Fruit fly (Drosophila melanogaster) S2 (cell line): Measurements from ENCODE around the gene CG46427.

Experiments
- CG8478 ChIP-seq: fragments of >200 bp; optimal IDR thresholded peaks from 2 replicates; lab custom pipeline; 2018
- CTCF ChIP-seq, 2 experiments: fragments of >200 bp; optimal IDR thresholded peaks; 2 replicates each; lab custom pipeline; 2018

CG46427 gene

dm6 chr3R:12413274-12413958, 25.5 kb downstream of the CG46427 start, which contains the start of the genes Dip-C and pps:
Gene Dip-C (minus strand): TSS chr3R:12413759.
Gene pps (plus strand): TSS chr3R:12413828.
- TF ChIP-seq CTCF (optimal IDR thresholded peaks at IDR 0.05; lab: Kevin White, UChicago): peak in 1 of 2 experiments; percentile 30
- TF ChIP-seq CG8478 (lab: Kevin White, UChicago): no peak

- TF ChIP-seq CTCF (optimal IDR thresholded peaks at IDR 0.05; lab: Kevin White, UChicago): no peak
- no peak for TF ChIP-seq CG8478 (lab: Kevin White, UChicago)
These were observed 27.5 kb downstream of the CG46427 start for dm6 chr3R:12411449-12411848.

dm6 chr3R:12408160-12408559, 30.8 kb downstream of the CG46427 start, which contains the start of gene CG5196:
Gene CG5196 (plus strand): TSS chr3R:12408316.
- peak in 1 of 2 experiments; percentile 1 for TF ChIP-seq CTCF (optimal IDR thresholded peaks at IDR 0.05; lab: Kevin White, UChicago)
- no peak for TF ChIP-seq CG8478 (lab: Kevin White, UChicago)

DNA sequence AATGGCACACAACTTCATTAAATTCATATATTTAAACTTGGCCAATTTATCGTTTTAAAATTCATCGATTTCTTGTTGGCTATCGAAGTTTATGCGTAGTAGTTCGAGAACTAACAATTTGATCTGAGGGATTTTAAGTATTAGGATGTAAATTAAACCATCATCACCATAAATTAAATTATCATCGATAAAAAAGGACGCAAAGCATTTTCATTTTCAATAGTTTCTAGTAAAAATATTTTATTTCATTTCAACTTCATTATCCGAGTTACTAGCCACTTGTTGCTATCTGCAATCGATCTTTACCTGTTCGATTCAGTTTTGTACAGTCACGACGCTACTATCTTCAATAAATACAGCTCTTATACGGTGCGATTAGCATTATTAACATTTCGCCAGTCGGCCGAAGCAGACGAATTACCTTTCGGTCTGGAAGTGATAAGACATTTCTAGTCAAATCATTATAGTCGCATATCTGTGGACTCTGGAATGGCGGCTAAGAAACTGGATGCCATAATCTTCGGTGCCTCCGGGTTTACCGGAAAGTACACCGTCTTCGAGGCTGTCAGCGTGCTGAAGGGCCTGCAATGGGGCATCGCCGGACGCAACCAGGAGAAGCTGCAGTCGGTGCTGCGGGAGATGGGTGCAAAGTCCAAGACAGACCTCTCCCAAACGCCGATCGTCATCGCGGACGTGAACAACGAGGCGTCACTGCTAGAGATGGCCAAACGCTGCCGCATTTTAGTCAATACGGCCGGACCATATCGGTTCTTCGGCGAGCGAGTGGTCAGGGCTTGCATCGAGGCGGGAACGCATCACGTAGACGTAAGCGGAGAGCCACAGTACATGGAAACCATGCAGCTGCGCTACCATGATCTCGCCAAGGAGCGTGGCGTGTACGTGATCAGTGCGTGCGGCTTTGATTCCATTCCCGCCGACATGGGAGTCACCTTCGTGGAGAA, 32.4 kb downstream of the CG46427 start, which contains the start of gene CG5167:
CG5167 (plus strand) TSS at position 298 of the 962 bp plus-strand sequence.
- TF ChIP-seq CG8478 (lab: Kevin White, UChicago) (no peak), CTCF (optimal IDR thresholded peaks at IDR 0.05; lab: Kevin White, UChicago) (no peak)

- no peak for TF ChIP-seq CTCF (optimal IDR thresholded peaks at IDR 0.05; lab: Kevin White, UChicago)
- TF ChIP-seq CG8478 (lab: Kevin White, UChicago): no peak
These were observed 33.1 kb downstream of the CG46427 start, which contains the start of gene Cyp9f2 for dm6 chr3R:12405928-12406234. Gene Cyp9f2 (minus strand): TSS chr3R:12406028.

- TF ChIP-seq CTCF (optimal IDR thresholded peaks at IDR 0.05; lab: Kevin White, UChicago) (no peak), CG8478 (lab: Kevin White, UChicago) (no peak)
These were observed 33.8 kb downstream of the CG46427 start for dm6 chr3R:12405134-12405533.

dm6 chr3R:12402935-12403334, 36.0 kb downstream of the CG46427 start:
- TF ChIP-seq CTCF (optimal IDR thresholded peaks at IDR 0.05; lab: Kevin White, UChicago): no peak
- no peak for TF ChIP-seq CG8478 (lab: Kevin White, UChicago)

DNA sequence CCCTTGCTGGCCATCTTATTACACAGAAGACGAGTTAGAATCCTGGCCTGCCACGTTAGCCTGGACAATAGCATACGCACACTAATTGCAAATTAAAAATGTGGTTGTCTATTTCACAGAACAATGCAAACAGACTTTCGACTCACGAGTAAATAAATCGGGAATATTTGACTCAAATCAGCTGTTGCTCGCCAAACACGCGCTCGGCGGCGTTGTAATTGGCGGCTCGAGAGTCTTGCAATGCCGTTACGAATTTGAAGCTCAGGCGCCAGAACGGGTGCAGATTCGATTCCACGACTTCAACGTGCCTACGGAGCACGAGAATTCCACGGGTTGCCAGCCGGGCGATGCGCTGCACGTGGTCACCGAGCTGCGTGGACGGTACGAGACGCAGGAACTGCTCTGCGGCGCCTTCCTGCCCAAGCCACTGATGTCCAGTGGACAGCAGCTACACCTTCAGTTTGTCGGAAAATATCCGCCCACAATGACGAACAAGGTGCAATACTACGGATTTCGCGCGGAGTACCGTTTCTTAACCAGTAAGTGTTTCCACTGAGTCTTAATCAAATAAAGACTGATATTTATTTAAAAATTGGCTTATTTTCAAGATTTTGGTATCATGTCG, 37.2 kb downstream of the CG46427 start, which contains the start of gene DNAlig3:
DNAlig3 (minus strand) TSS at position 168 of the 625 bp plus-strand sequence.
- peak; percentile 6 to 13 for TF ChIP-seq CTCF (optimal IDR thresholded peaks at IDR 0.05; lab: Kevin White, UChicago)
- TF ChIP-seq CG8478 (lab: Kevin White, UChicago): no peak

- TF ChIP-seq CTCF (optimal IDR thresholded peaks at IDR 0.05; lab: Kevin White, UChicago) (no peak), CG8478 (lab: Kevin White, UChicago) (no peak)
These were observed 40.2 kb downstream of the CG46427 start, which contains the start of gene Cyp9f3 for dm6 chr3R:12398620-12399247. Gene Cyp9f3 (minus strand): TSS chr3R:12398929.

DNA sequence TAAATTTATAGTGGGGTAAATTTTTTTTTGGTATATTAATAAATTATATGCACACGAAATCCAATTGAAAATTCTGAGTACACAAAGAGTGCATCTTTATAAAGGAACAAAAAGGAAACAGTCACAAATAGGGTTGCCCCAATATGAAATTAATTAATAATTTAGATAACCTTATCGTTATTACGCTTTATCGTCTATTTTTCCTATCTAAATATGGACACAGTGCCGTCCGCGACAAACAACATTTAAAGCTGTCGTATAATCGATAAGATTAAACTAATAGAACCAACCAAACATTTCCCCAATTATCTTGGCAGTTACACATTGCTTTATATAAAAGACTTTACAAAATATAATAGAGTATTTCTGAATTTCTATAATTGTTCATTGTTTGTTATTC, 40.9 kb downstream of the CG46427 start:
- no peak for TF ChIP-seq CTCF (optimal IDR thresholded peaks at IDR 0.05; lab: Kevin White, UChicago)
- TF ChIP-seq CG8478 (lab: Kevin White, UChicago): no peak

DNA sequence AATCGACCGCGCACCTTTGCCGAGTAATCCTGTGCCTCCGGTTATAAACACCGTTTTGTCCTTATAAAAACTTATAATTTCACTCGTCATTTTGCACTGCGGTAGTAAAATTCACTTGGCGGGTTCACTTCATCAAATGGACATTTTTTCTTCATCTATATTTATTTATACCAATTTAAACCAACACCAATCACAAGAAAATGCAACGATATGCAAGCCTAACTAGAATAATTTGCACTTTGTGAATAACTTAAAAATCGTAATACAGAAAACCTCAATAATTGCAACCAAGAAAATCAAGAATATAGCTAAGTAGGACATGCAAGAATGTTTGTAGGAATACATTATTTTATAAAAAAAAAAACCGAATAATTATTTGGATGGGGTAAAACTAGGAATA, 43.1 kb downstream of the CG46427 start, which contains the start of the genes CG10096 and CG10097:
CG10096 (minus strand) TSS at position 101 of the 400 bp plus-strand sequence.
CG10097 (minus strand) TSS at position 101 of the 400 bp plus-strand sequence.
- no peak for TF ChIP-seq CTCF (optimal IDR thresholded peaks at IDR 0.05; lab: Kevin White, UChicago)
- no peak for TF ChIP-seq CG8478 (lab: Kevin White, UChicago)
